Worm (Caenorhabditis elegans): ENCODE results near the gene ndab-2.

ce11 chrIII:7140228-7140710 is 40.3 kb upstream of the ndab-2 start:
- no peak for TF ChIP-seq klf-2 (GFP tag; conservative IDR thresholded peaks at IDR 0.05)
- TF ChIP-seq med-1 (GFP tag; optimal IDR thresholded peaks at IDR 0.05; ENCODE audit: insufficient read depth), result no peak
- TF ChIP-seq flt-1 (GFP tag; IDR thresholded peaks at IDR 0.05), result peak; percentile 63; the same call in 1 of the 2 replicates
- no peak for TF ChIP-seq ztf-29 (GFP tag; IDR thresholded peaks at IDR 0.05)
- no peak for TF ChIP-seq cog-1 (tag; optimal IDR thresholded peaks at IDR 0.05)
- TF ChIP-seq tab-1 (GFP tag; IDR thresholded peaks at IDR 0.05), result no peak
